Worm (Caenorhabditis elegans) whole organism, L4 larva: ENCODE data around the gene ptr-13.
A peak's percentile ranks its signal among the peaks of the same experiment; 100 is the strongest.

Source experiments
- F44E2.7 ChIP-seq: fragments of 200-800 bp; sonication (Bioruptor generic); IDR thresholded peaks from 2 replicates; pipeline ENCODE4 v2.1.2; 2022; ENCODE audit warnings: missing genetic modification characterization, missing compliant biosample characterization
- F49E8.2 ChIP-seq: sonication (generic microtip); optimal IDR thresholded peaks from 2 replicates; lab custom pipeline; 2016; ENCODE audit warnings: missing compliant biosample characterization, mild to moderate bottlenecking, missing genetic modification characterization, borderline replicate concordance
- R02D3.7 ChIP-seq: fragments of 150-350 bp; sonication (generic microtip); optimal IDR thresholded peaks from 3 replicates; lab custom pipeline; 2014; ENCODE audit warnings: missing biosample characterization, missing genetic modification characterization
- T26A8.4 ChIP-seq: fragments of 200-800 bp; sonication (Bioruptor generic); IDR thresholded peaks from 2 replicates; pipeline ENCODE4 v1.3.6; 2022; ENCODE audit warnings: missing genetic modification characterization, missing compliant biosample characterization
- Y5F2A.4 ChIP-seq: fragments of 200-800 bp; sonication (Bioruptor generic); optimal IDR thresholded peaks from 2 replicates; lab custom pipeline; 2018; ENCODE audit warnings: mild to moderate bottlenecking, missing genetic modification characterization, missing compliant biosample characterization
- aha-1 ChIP-seq: fragments of 150-350 bp; peaks from one replicate; lab custom pipeline; 2014; ENCODE audit warnings: missing biosample characterization, missing genetic modification characterization
- ama-1 ChIP-seq: fragments of 150-350 bp; optimal IDR thresholded peaks from 2 replicates; lab custom pipeline; 2014; ENCODE audit warnings: inconsistent platforms, mixed read lengths
- arid-1 ChIP-seq: fragments of 200-800 bp; sonication (Bioruptor generic); conservative IDR thresholded peaks from 2 replicates; pipeline ENCODE4 v1.3.6; 2022; ENCODE audit warnings: missing genetic modification reagents, missing genetic modification characterization, missing compliant biosample characterization
- attf-4 ChIP-seq: sonication (generic microtip); optimal IDR thresholded peaks from 3 replicates; lab custom pipeline; 2017; ENCODE audit warnings: missing biosample characterization, missing genetic modification characterization
- ceh-20 ChIP-seq: fragments of 200-800 bp; sonication (Bioruptor generic); IDR thresholded peaks from 2 replicates; pipeline ENCODE4 v1.3.6; 2022; ENCODE audit warnings: missing genetic modification reagents, missing genetic modification characterization, missing compliant biosample characterization
- ceh-28 ChIP-seq: fragments of 150-350 bp; optimal IDR thresholded peaks from 2 replicates; lab custom pipeline; 2014; ENCODE audit warnings: missing biosample characterization, missing genetic modification reagents, missing genetic modification characterization
- ceh-44 ChIP-seq: fragments of 200-800 bp; sonication (Bioruptor generic); IDR thresholded peaks from 2 replicates; pipeline ENCODE4 v1.3.6; 2022; ENCODE audit warnings: missing genetic modification reagents, missing genetic modification characterization, missing compliant biosample characterization
- ceh-62 ChIP-seq: sonication (generic microtip); optimal IDR thresholded peaks from 2 replicates; lab custom pipeline; 2017; ENCODE audit warnings: missing biosample characterization, missing genetic modification characterization
- ces-1 ChIP-seq: fragments of 150-350 bp; sonication (generic microtip); optimal IDR thresholded peaks from 4 replicates; lab custom pipeline; 2014; ENCODE audit warnings: missing biosample characterization, missing genetic modification reagents, missing genetic modification characterization
- ctbp-1 ChIP-seq: fragments of 200-800 bp; sonication (Bioruptor generic); IDR thresholded peaks from 2 replicates; pipeline ENCODE4 v1.3.6; 2022; ENCODE audit warnings: missing genetic modification reagents, missing genetic modification characterization, missing compliant biosample characterization
- dmd-8 ChIP-seq: fragments of 200-800 bp; sonication (Bioruptor generic); IDR thresholded peaks from 2 replicates; pipeline ENCODE4 v1.3.6; 2022; ENCODE audit warnings: missing genetic modification characterization, missing compliant biosample characterization
- dpl-1 ChIP-seq: fragments of 150-350 bp; optimal IDR thresholded peaks from 2 replicates; lab custom pipeline; 2014; ENCODE audit warnings: missing biosample characterization, missing genetic modification reagents, missing genetic modification characterization
- duxl-1 ChIP-seq: sonication (generic microtip); optimal IDR thresholded peaks from 2 replicates; lab custom pipeline; 2016; ENCODE audit warnings: mild to moderate bottlenecking, missing genetic modification characterization, moderate library complexity, missing compliant biosample characterization; ENCODE audit not compliant: poor library complexity
- dve-1 ChIP-seq: sonication (generic microtip); optimal IDR thresholded peaks from 2 replicates; lab custom pipeline; 2017; ENCODE audit warnings: antibody characterized with exemption, mild to moderate bottlenecking, missing genetic modification characterization, missing compliant biosample characterization; ENCODE audit not compliant: insufficient read depth
- fkh-10 ChIP-seq: fragments of 150-350 bp; optimal IDR thresholded peaks from 2 replicates; lab custom pipeline; 2014; ENCODE audit warnings: missing biosample characterization, missing genetic modification reagents, missing genetic modification characterization
- hif-1 ChIP-seq, 2 experiments: sonication (generic microtip); optimal IDR thresholded peaks; 2 replicates each; lab custom pipeline; 2016 to 2017; ENCODE audit warnings: missing compliant biosample characterization in 2 of 2, missing genetic modification characterization in 2 of 2, missing genetic modification reagents in 2 of 2, missing genotype in 2 of 2, mild to moderate bottlenecking in 1 of 2
- hlh-30 ChIP-seq: sonication (generic microtip); optimal IDR thresholded peaks from 2 replicates; lab custom pipeline; 2017; ENCODE audit warnings: antibody characterized with exemption, mild to moderate bottlenecking, missing genetic modification characterization, missing compliant biosample characterization; ENCODE audit not compliant: insufficient read depth
- jun-1 ChIP-seq: fragments of 150-350 bp; optimal IDR thresholded peaks from 2 replicates; lab custom pipeline; 2014; ENCODE audit warnings: missing biosample characterization, missing genetic modification reagents, missing genetic modification characterization
- lim-7 ChIP-seq: fragments of 200-800 bp; sonication (Bioruptor generic); IDR thresholded peaks from 2 replicates; pipeline ENCODE4 v1.3.6; 2022; ENCODE audit warnings: missing genetic modification characterization, missing compliant biosample characterization
- lin-1 ChIP-seq: fragments of 200-800 bp; sonication (Bioruptor generic); IDR thresholded peaks from 2 replicates; pipeline ENCODE4 v1.3.6; 2022; ENCODE audit warnings: missing genetic modification reagents, missing genetic modification characterization, missing compliant biosample characterization
- lin-38 ChIP-seq: fragments of 200-800 bp; sonication (Bioruptor generic); IDR thresholded peaks from 2 replicates; pipeline ENCODE4 v1.3.6; 2022; ENCODE audit warnings: missing genetic modification reagents, missing genetic modification characterization, missing compliant biosample characterization
- lsy-2 ChIP-seq, 2 experiments: fragments of 150-350 bp in 1 of 2; sonication (generic microtip) in 1 of 2; optimal IDR thresholded peaks; 2 replicates each; lab custom pipeline; 2014 to 2017; ENCODE audit warnings: missing biosample characterization in 2 of 2, missing genetic modification characterization in 2 of 2
- madf-5 ChIP-seq, 2 experiments: fragments of 200-800 bp; sonication (Bioruptor generic); IDR thresholded peaks; 2 replicates each; pipeline ENCODE4 v1.3.6; 2022; ENCODE audit warnings: missing compliant biosample characterization in 2 of 2, missing genetic modification characterization in 2 of 2
- mdl-1 ChIP-seq, 2 experiments: fragments of 150-350 bp in 1 of 2; sonication (generic microtip) in 1 of 2; optimal IDR thresholded peaks; 2 replicates each; lab custom pipeline; 2014 to 2017; ENCODE audit warnings: missing biosample characterization in 2 of 2, missing genetic modification characterization in 2 of 2
- mes-2 ChIP-seq: sonication (generic microtip); optimal IDR thresholded peaks from 2 replicates; lab custom pipeline; 2016; ENCODE audit warnings: missing genotype, mild to moderate bottlenecking, missing genetic modification characterization, missing compliant biosample characterization; ENCODE audit not compliant: poor library complexity, severe bottlenecking
- nhr-11 ChIP-seq: fragments of 150-350 bp; optimal IDR thresholded peaks from 2 replicates; lab custom pipeline; 2014; ENCODE audit warnings: missing biosample characterization, missing genetic modification characterization
- nhr-41 ChIP-seq: fragments of 200-800 bp; sonication (Bioruptor generic); IDR thresholded peaks from 2 replicates; pipeline ENCODE4 v1.3.6; 2022; ENCODE audit warnings: missing genetic modification reagents, missing genetic modification characterization, missing compliant biosample characterization
- nhr-48 ChIP-seq: sonication (generic microtip); optimal IDR thresholded peaks from 2 replicates; lab custom pipeline; 2016; ENCODE audit warnings: mild to moderate bottlenecking, missing genetic modification characterization, missing compliant biosample characterization
- nhr-77 ChIP-seq: fragments of 150-350 bp; optimal IDR thresholded peaks from 2 replicates; lab custom pipeline; 2014; ENCODE audit warnings: missing biosample characterization, missing genetic modification characterization
- pqm-1 ChIP-seq: sonication (generic microtip); optimal IDR thresholded peaks from 2 replicates; lab custom pipeline; 2017; ENCODE audit warnings: missing biosample characterization, missing genetic modification characterization
- rbr-2 ChIP-seq: sonication (generic microtip); optimal IDR thresholded peaks from 2 replicates; lab custom pipeline; 2016; ENCODE audit warnings: missing genotype, missing genetic modification characterization, missing compliant biosample characterization
- sdz-12 ChIP-seq: fragments of 200-800 bp; sonication (Bioruptor generic); optimal IDR thresholded peaks from 2 replicates; lab custom pipeline; 2018; ENCODE audit warnings: mild to moderate bottlenecking, missing genetic modification characterization, missing compliant biosample characterization
- tra-1 ChIP-seq: fragments of 200-800 bp; sonication (Bioruptor generic); IDR thresholded peaks from 2 replicates; pipeline ENCODE4 v1.3.6; 2022; ENCODE audit warnings: missing genetic modification reagents, missing genetic modification characterization, missing compliant biosample characterization
- unc-62 ChIP-seq, 3 experiments: fragments of 150-350 bp in 1 of 3; sonication (generic microtip); optimal IDR thresholded peaks in 2 of 3; peaks in 1 of 3; 1 replicate in 1 of 3; 2 replicates in 2 of 3; lab custom pipeline; 2014 to 2017; ENCODE audit warnings: missing biosample characterization in 3 of 3, missing genetic modification characterization in 3 of 3, missing genetic modification reagents in 3 of 3, missing genotype in 1 of 3

ptr-13 gene

ce11 chrII:11177376-11177775, 15.1 kb upstream of the ptr-13 start, which contains the start of gene F37H8.6:
F37H8.6 (minus strand) TSS chrII:11177476.
- TF ChIP-seq aha-1, result peak; percentile 62
- no peak for TF ChIP-seq hlh-30
- TF ChIP-seq, all 104 proteins: peak for 1

DNA sequence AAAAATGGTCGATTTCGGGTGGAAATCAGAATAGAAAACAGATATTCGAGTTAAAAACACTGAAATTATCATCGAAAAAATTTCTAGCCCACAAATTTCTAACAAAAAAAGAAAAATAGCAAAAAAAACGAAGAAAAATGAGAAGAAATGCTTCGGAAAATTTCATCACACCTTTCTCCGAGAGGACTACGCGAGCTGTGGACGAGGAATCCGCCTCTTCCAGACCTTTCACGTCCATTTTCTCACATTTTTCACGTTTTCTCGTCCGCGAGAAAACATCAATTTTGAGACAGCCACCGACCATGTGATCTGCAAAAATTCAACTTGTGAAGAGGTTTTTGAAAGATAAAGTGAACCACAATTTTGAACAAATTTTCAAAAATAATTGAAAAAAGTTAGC, 14.2 kb upstream of the ptr-13 start:
- TF ChIP-seq F44E2.7 (no peak), attf-4 (tag; lab: Kevin White, UChicago) (no peak), R02D3.7 (tag; lab: Kevin White, UChicago) (no peak), lsy-2 (tag; optimal IDR thresholded peaks at IDR 0.05; lab: Kevin White, UChicago) (peak in 1 of 2 experiments; percentile 7), F49E8.2 (tag; lab: Kevin White, UChicago) (no peak), nhr-48 (tag; lab: Kevin White, UChicago) (no peak), sdz-12 (GFP tag; lab: Kevin White, UChicago) (no peak), ceh-28 (no peak), pqm-1 (tag; lab: Kevin White, UChicago) (no peak), ceh-62 (tag; lab: Kevin White, UChicago) (no peak), hlh-30 (peak; percentile 37), ama-1 (lab: Kevin White, UChicago) (no peak), duxl-1 (tag; lab: Kevin White, UChicago) (no peak), unc-62 (GFP tag; optimal IDR thresholded peaks at IDR 0.05 in 1 of 2; lab: Kevin White, UChicago) (peak in 1 of 2 experiments; percentile 41), unc-62 (tag; optimal IDR thresholded peaks at IDR 0.05; lab: Kevin White, UChicago) (no peak), hif-1 (tag; optimal IDR thresholded peaks at IDR 0.05; lab: Kevin White, UChicago) (peak in 1 of 2 experiments; percentile 51), aha-1 (peak; percentile 98), arid-1 (GFP tag; lab: Robert Waterston, UW) (no peak), mdl-1 (tag; optimal IDR thresholded peaks at IDR 0.05; lab: Kevin White, UChicago) (no peak), lin-38 (peak; percentile 52), tra-1 (GFP tag; lab: Robert Waterston, UW) (no peak), lim-7 (GFP tag; lab: Robert Waterston, UW) (no peak), mes-2 (tag; lab: Kevin White, UChicago) (peak; percentile 90)

- TF ChIP-seq lin-38, result peak; percentile 87
- TF ChIP-seq jun-1 (tag; lab: Kevin White, UChicago), result no peak
- peak; percentile 64 for TF ChIP-seq mes-2 (tag; lab: Kevin White, UChicago)
- peak in 1 of 2 experiments; percentile 12 for TF ChIP-seq lsy-2 (tag; optimal IDR thresholded peaks at IDR 0.05; lab: Kevin White, UChicago)
- peak in 1 of 2 experiments; percentile 21 for TF ChIP-seq mdl-1 (tag; optimal IDR thresholded peaks at IDR 0.05; lab: Kevin White, UChicago)
- TF ChIP-seq nhr-41 (GFP tag; lab: Robert Waterston, UW), result no peak
- peak; percentile 8 for TF ChIP-seq nhr-77 (tag; lab: Kevin White, UChicago)
- no peak for TF ChIP-seq pqm-1 (tag; lab: Kevin White, UChicago)
- peak; percentile 13 for TF ChIP-seq dve-1 (tag; lab: Kevin White, UChicago)
Measured at ce11 chrII:11175347-11175746, 13.1 kb upstream of the ptr-13 start.

DNA sequence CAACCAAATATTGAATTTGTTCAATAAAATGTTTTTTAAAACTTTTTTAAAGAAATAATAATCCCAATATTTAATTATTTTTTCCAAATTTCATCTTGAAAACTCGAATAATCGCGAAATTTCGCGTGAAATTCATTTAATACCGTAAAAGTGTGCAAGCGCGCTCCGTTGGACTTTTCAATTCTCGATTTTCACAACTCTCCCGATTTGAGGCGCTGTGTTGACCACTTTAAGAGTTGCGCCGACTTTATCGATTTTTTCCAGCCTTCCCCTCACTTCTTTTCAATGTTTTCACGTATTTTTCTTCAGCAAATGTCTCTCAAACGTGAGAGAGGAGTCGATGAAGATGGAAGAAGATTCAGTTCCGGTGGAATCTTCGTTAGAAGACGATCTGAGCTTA, 8.2 kb upstream of the ptr-13 start:
- TF ChIP-seq lin-38, result peak; percentile 61

DNA sequence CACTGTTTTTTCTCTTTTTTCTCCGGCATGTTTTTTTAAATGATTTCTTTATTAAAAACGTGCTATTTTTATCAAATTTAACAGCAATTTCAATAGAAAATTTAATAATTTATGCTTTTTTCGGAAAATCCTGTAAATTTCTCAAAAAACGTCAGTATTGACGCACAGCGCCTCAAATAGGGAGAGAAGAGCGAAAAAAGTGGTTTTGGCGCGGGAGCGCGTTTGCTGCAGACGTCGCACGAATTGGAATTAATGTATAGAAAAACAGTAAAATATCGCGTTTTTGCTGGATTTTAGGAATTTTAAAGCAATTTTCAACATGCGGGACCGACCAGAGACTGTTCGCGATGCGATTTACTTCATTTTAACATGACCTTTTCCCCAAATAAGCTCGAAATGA, 6.6 kb upstream of the ptr-13 start:
- TF ChIP-seq lin-38, result peak; percentile 87
- TF ChIP-seq, all 104 proteins: peak for 1; not testable (repeated sequence) for 103

DNA sequence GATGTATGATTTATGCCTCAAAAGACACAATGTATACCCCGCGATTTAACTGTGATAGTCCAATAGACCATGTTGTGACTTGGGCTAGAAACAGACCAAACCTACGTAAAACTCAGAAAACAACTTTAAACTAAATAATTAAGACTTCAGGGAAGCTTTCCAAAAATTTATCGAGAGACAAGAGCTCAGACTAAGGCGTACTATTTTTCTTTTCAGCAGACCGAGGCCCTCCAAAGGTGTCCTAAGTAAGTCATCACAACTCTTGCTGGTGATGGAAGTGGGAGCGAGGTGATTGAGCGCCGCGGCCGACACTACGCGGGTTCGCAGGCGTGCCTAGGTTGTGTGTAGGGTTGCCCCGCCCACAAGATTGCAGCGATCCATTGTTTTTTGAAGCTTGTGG, 4.8 kb upstream of the ptr-13 start:
- no peak for TF ChIP-seq Y5F2A.4 (GFP tag; lab: Kevin White, UChicago)
- TF ChIP-seq rbr-2 (tag; lab: Kevin White, UChicago), result peak; percentile 58
- peak; percentile 9 for TF ChIP-seq nhr-11
- TF ChIP-seq tra-1 (GFP tag; lab: Robert Waterston, UW), result no peak
- no peak for TF ChIP-seq ces-1 (GFP tag; lab: Kevin White, UChicago)
- peak; percentile 92 for TF ChIP-seq T26A8.4 (GFP tag; lab: Robert Waterston, UW)
- TF ChIP-seq hif-1 (tag; optimal IDR thresholded peaks at IDR 0.05; lab: Kevin White, UChicago), result peak in 1 of 2 experiments; percentile 11
- no peak for TF ChIP-seq attf-4 (tag; lab: Kevin White, UChicago)
- peak; percentile 90 for TF ChIP-seq lin-38
- peak in 1 of 2 experiments; percentile 61 for TF ChIP-seq lsy-2 (tag; optimal IDR thresholded peaks at IDR 0.05; lab: Kevin White, UChicago)
- TF ChIP-seq dmd-8, result 0 out of 2 replicates have a peak, but pooled peaks have one; percentile 26
- 0 out of 2 replicates have a peak, but pooled peaks have one; percentile 32 for TF ChIP-seq ctbp-1 (GFP tag; lab: Robert Waterston, UW)
- TF ChIP-seq lin-1 (GFP tag; lab: Robert Waterston, UW), result peak; percentile 46; the same call in 1 of the 2 replicates
- no peak for TF ChIP-seq nhr-77 (tag; lab: Kevin White, UChicago)
- no peak for TF ChIP-seq fkh-10 (GFP tag; lab: Kevin White, UChicago)
- TF ChIP-seq madf-5 (GFP tag; IDR thresholded peaks at IDR 0.05; lab: Robert Waterston, UW), result no peak
- TF ChIP-seq dpl-1, result peak; percentile 39
- TF ChIP-seq ceh-20 (GFP tag; lab: Robert Waterston, UW), result no peak
- peak; percentile 18; the same call in 1 of the 2 replicates for TF ChIP-seq ceh-44 (GFP tag; lab: Robert Waterston, UW)
